Fruit fly (Drosophila melanogaster): ENCODE results near the gene AttD.
A peak's percentile ranks its signal among the peaks of the same experiment; 100 is the strongest.

AttD gene

dm6 chr3R:17583658-17584460 lies 41.2 kb upstream of the AttD start (continued):
- TF ChIP-seq tgo (GFP tag; IDR thresholded peaks at IDR 0.05): peak; percentile 36; the same call in 1 of the 3 replicates
- TF ChIP-seq CG16863 (GFP tag; optimal IDR thresholded peaks at IDR 0.05): no peak
- TF ChIP-seq CG18011 (GFP tag; optimal IDR thresholded peaks at IDR 0.05): no peak
- TF ChIP-seq PHDP (tag; optimal IDR thresholded peaks at IDR 0.05): peak; percentile 39
- TF ChIP-seq CG15269 (tag; optimal IDR thresholded peaks at IDR 0.05): peak; percentile 32
- no peak for TF ChIP-seq Hmx (GFP tag; optimal IDR thresholded peaks at IDR 0.05)
- no peak for TF ChIP-seq sug (tag; optimal IDR thresholded peaks at IDR 0.05)
- TF ChIP-seq jigr1 (GFP tag; IDR thresholded peaks at IDR 0.05): no peak
- peak; percentile 58 for TF ChIP-seq Oli (tag; optimal IDR thresholded peaks at IDR 0.05)
- TF ChIP-seq CG12219 (GFP tag; optimal IDR thresholded peaks at IDR 0.05): peak; percentile 22
- no peak for TF ChIP-seq CG18764 (GFP tag; optimal IDR thresholded peaks at IDR 0.05)
- no peak for TF ChIP-seq Bdp1 (GFP tag; optimal IDR thresholded peaks at IDR 0.05)
- peak; percentile 4 for TF ChIP-seq CG12299 (tag; optimal IDR thresholded peaks at IDR 0.05)
- TF ChIP-seq Pdp1 (GFP tag; optimal IDR thresholded peaks at IDR 0.05): no peak
- TF ChIP-seq CG8478 (optimal IDR thresholded peaks at IDR 0.05): no peak
- no peak for TF ChIP-seq CkIIα-i1 (GFP tag; IDR thresholded peaks at IDR 0.05)
- no peak for TF ChIP-seq Elba2 (GFP tag; optimal IDR thresholded peaks at IDR 0.05)
- peak; percentile 25 for TF ChIP-seq Atf-2 (GFP tag; optimal IDR thresholded peaks at IDR 0.05)
- TF ChIP-seq Hmr (GFP tag; optimal IDR thresholded peaks at IDR 0.05): no peak
- no peak for TF ChIP-seq CG3281 (GFP tag; optimal IDR thresholded peaks at IDR 0.05)
- no peak for TF ChIP-seq fd3F (GFP tag; optimal IDR thresholded peaks at IDR 0.05)
- peak; percentile 23 for TF ChIP-seq twi (tag; optimal IDR thresholded peaks at IDR 0.05)
- no peak for TF ChIP-seq bab2 (GFP tag; optimal IDR thresholded peaks at IDR 0.05)
- TF ChIP-seq nmo (GFP tag; optimal IDR thresholded peaks at IDR 0.05): peak; percentile 66
- TF ChIP-seq fd64A (GFP tag; optimal IDR thresholded peaks at IDR 0.05): no peak
- TF ChIP-seq CG42726 (GFP tag; IDR thresholded peaks at IDR 0.05; ENCODE audit: partially characterized antibody): no peak
- no peak for TF ChIP-seq Rx (GFP tag; IDR thresholded peaks at IDR 0.05)
- no peak for TF ChIP-seq mld (GFP tag; IDR thresholded peaks at IDR 0.05; ENCODE audit: partially characterized antibody)
- TF ChIP-seq Mes4 (GFP tag; optimal IDR thresholded peaks at IDR 0.05): no peak
- TF ChIP-seq YL-1 (GFP tag; optimal IDR thresholded peaks at IDR 0.05): no peak
- TF ChIP-seq CG17359 (tag; optimal IDR thresholded peaks at IDR 0.05): peak; percentile 61
- TF ChIP-seq so (GFP tag; IDR thresholded peaks at IDR 0.05): no peak
- no peak for TF ChIP-seq CG3838 (GFP tag; optimal IDR thresholded peaks at IDR 0.05)
- no peak for TF ChIP-seq cad (GFP tag; optimal IDR thresholded peaks at IDR 0.05)
- no peak for TF ChIP-seq CG6175 (GFP tag; IDR thresholded peaks at IDR 0.05)
- no peak for TF ChIP-seq fd102C (GFP tag; optimal IDR thresholded peaks at IDR 0.05)
- no peak for TF ChIP-seq CG8089 (GFP tag; optimal IDR thresholded peaks at IDR 0.05)
- TF ChIP-seq CG7372 (GFP tag; IDR thresholded peaks at IDR 0.05): no peak
- TF ChIP-seq CG4424 (GFP tag; optimal IDR thresholded peaks at IDR 0.05): peak; percentile 32
- TF ChIP-seq gcm (GFP tag; optimal IDR thresholded peaks at IDR 0.05): peak; percentile 15
- TF ChIP-seq CG10274 (GFP tag; optimal IDR thresholded peaks at IDR 0.05): no peak
- no peak for TF ChIP-seq Bteb2 (GFP tag; optimal IDR thresholded peaks at IDR 0.05)
- no peak for TF ChIP-seq crc (GFP tag; optimal IDR thresholded peaks at IDR 0.05)
- TF ChIP-seq CG2889 (GFP tag; IDR thresholded peaks at IDR 0.05): no peak
- peak; percentile 23; the same call in 1 of the 2 replicates for TF ChIP-seq wor (GFP tag; IDR thresholded peaks at IDR 0.05)
- 0 out of 2 replicates have a peak, but pooled peaks have one; percentile 32 for TF ChIP-seq Ptx1 (GFP tag; IDR thresholded peaks at IDR 0.05)
- no peak for TF ChIP-seq CG34422 (GFP tag; IDR thresholded peaks at IDR 0.05)
- no peak for TF ChIP-seq CG7987 (GFP tag; optimal IDR thresholded peaks at IDR 0.05)
- no peak for TF ChIP-seq emc (GFP tag; optimal IDR thresholded peaks at IDR 0.05)
- no peak for TF ChIP-seq Trl (optimal IDR thresholded peaks at IDR 0.05)
- peak; percentile 4 for TF ChIP-seq Trl (GFP tag; optimal IDR thresholded peaks at IDR 0.05)
